2 fruit fly cellular contexts compared by ENCODE assay signal in genomic region chr3R:24953152-24953551, dm6.
A peak's percentile ranks its signal among the peaks of the same experiment; 100 is the strongest.
TF ChIP-seq lines count a peak whose summit lies in the region.

No protein-coding gene starts in this region.

TF ChIP-seq in whole organism, prepupa, 60 proteins besides CTCF, POLR2A, EP300 and RAD21 (continues in another document):
- TF ChIP-seq CG11762 (GFP tag; optimal IDR thresholded peaks at IDR 0.05; lab: Kevin White, UChicago; ENCODE audit: insufficient read depth) (no peak), dac (GFP tag; optimal IDR thresholded peaks at IDR 0.05; lab: Kevin White, UChicago) (no peak), CG8119 (GFP tag; IDR thresholded peaks at IDR 0.05; lab: Robert Waterston, UW) (no peak), Lpt (GFP tag; optimal IDR thresholded peaks at IDR 0.05; lab: Kevin White, UChicago) (no peak), topi (GFP tag; optimal IDR thresholded peaks at IDR 0.05; lab: Kevin White, UChicago) (no peak), acj6 (GFP tag; optimal IDR thresholded peaks at IDR 0.05; lab: Kevin White, UChicago) (no peak), CG31627 (GFP tag; optimal IDR thresholded peaks at IDR 0.05; lab: Kevin White, UChicago) (no peak), Hr39 (GFP tag; optimal IDR thresholded peaks at IDR 0.05; lab: Kevin White, UChicago) (no peak), CG8319 (GFP tag; optimal IDR thresholded peaks at IDR 0.05; lab: Kevin White, UChicago) (no peak), fd59A (GFP tag; optimal IDR thresholded peaks at IDR 0.05; lab: Kevin White, UChicago) (peak; percentile 56), Sox15 (GFP tag; optimal IDR thresholded peaks at IDR 0.05; lab: Kevin White, UChicago) (no peak), dsx (GFP tag; optimal IDR thresholded peaks at IDR 0.05; lab: Kevin White, UChicago; ENCODE audit: poor library complexity, severe bottlenecking) (peak; percentile 57), Blimp-1 (GFP tag; optimal IDR thresholded peaks at IDR 0.05; lab: Kevin White, UChicago) (no peak), spab (GFP tag; optimal IDR thresholded peaks at IDR 0.05; lab: Kevin White, UChicago) (peak; percentile 67), OdsH (GFP tag; optimal IDR thresholded peaks at IDR 0.05; lab: Kevin White, UChicago) (no peak), CG10631 (GFP tag; optimal IDR thresholded peaks at IDR 0.05; lab: Kevin White, UChicago) (peak; percentile 44), net (GFP tag; optimal IDR thresholded peaks at IDR 0.05; lab: Kevin White, UChicago) (no peak), svp (GFP tag; lab: Kevin White, UChicago) (no peak), CG6276 (GFP tag; optimal IDR thresholded peaks at IDR 0.05; lab: Kevin White, UChicago) (no peak), salr (GFP tag; optimal IDR thresholded peaks at IDR 0.05; lab: Kevin White, UChicago) (no peak), CG34406 (GFP tag; optimal IDR thresholded peaks at IDR 0.05; lab: Kevin White, UChicago) (no peak), lz (GFP tag; optimal IDR thresholded peaks at IDR 0.05; lab: Kevin White, UChicago) (no peak), CG6792 (GFP tag; optimal IDR thresholded peaks at IDR 0.05; lab: Kevin White, UChicago) (no peak), CG9139 (GFP tag; optimal IDR thresholded peaks at IDR 0.05; lab: Kevin White, UChicago) (no peak), esn (GFP tag; optimal IDR thresholded peaks at IDR 0.05; lab: Kevin White, UChicago) (no peak), eg (GFP tag; IDR thresholded peaks at IDR 0.05; lab: Robert Waterston, UW) (no peak), Hr4 (GFP tag; optimal IDR thresholded peaks at IDR 0.05; lab: Kevin White, UChicago) (no peak), cyc (GFP tag; optimal IDR thresholded peaks at IDR 0.05; lab: Kevin White, UChicago) (no peak), CG3032 (tag; optimal IDR thresholded peaks at IDR 0.05; lab: Kevin White, UChicago) (peak; percentile 73), CG15336 (GFP tag; IDR thresholded peaks at IDR 0.05; lab: Robert Waterston, UW) (no peak), Sox14 (GFP tag; optimal IDR thresholded peaks at IDR 0.05; lab: Kevin White, UChicago) (peak; percentile 9), fkh (GFP tag; optimal IDR thresholded peaks at IDR 0.05; lab: Kevin White, UChicago) (no peak), Sox102F (GFP tag; optimal IDR thresholded peaks at IDR 0.05; lab: Kevin White, UChicago) (no peak), Gug (GFP tag; IDR thresholded peaks at IDR 0.05; lab: Robert Waterston, UW) (no peak), CG4318 (GFP tag; optimal IDR thresholded peaks at IDR 0.05; lab: Kevin White, UChicago) (no peak), pdm3 (GFP tag; optimal IDR thresholded peaks at IDR 0.05; lab: Kevin White, UChicago) (no peak), CG7368 (GFP tag; optimal IDR thresholded peaks at IDR 0.05; lab: Kevin White, UChicago) (no peak), CG6163 (GFP tag; IDR thresholded peaks at IDR 0.05; lab: Robert Waterston, UW) (no peak), Smox (GFP tag; optimal IDR thresholded peaks at IDR 0.05; lab: Kevin White, UChicago) (no peak), CG6808 (GFP tag; optimal IDR thresholded peaks at IDR 0.05; lab: Kevin White, UChicago) (peak; percentile 67), Ets96B (tag; optimal IDR thresholded peaks at IDR 0.05; lab: Kevin White, UChicago) (peak; percentile 71), ss (GFP tag; optimal IDR thresholded peaks at IDR 0.05; lab: Kevin White, UChicago) (peak; percentile 24 to 51), CG1621 (tag; optimal IDR thresholded peaks at IDR 0.05; lab: Kevin White, UChicago) (peak; percentile 46), CG3919 (GFP tag; optimal IDR thresholded peaks at IDR 0.05; lab: Kevin White, UChicago) (peak; percentile 13), CG6854 (GFP tag; optimal IDR thresholded peaks at IDR 0.05; lab: Kevin White, UChicago) (no peak), Met (GFP tag; optimal IDR thresholded peaks at IDR 0.05; lab: Kevin White, UChicago) (no peak), vri (GFP tag; optimal IDR thresholded peaks at IDR 0.05; lab: Kevin White, UChicago) (no peak), achi (GFP tag; optimal IDR thresholded peaks at IDR 0.05; lab: Kevin White, UChicago) (peak; percentile 15)

TF ChIP-seq in whole organism, pupa, 21 proteins besides CTCF, POLR2A, EP300 and RAD21:
- TF ChIP-seq EcR (GFP tag; optimal IDR thresholded peaks at IDR 0.05; lab: Kevin White, UChicago) (no peak), Ets98B (GFP tag; IDR thresholded peaks at IDR 0.05; lab: Robert Waterston, UW) (no peak), CG15710 (tag; optimal IDR thresholded peaks at IDR 0.05; lab: Kevin White, UChicago) (peak; percentile 56), CG8159 (tag; optimal IDR thresholded peaks at IDR 0.05; lab: Kevin White, UChicago) (peak; percentile 66), CG8301 (tag; optimal IDR thresholded peaks at IDR 0.05; lab: Kevin White, UChicago) (no peak), D1 (tag; optimal IDR thresholded peaks at IDR 0.05; lab: Kevin White, UChicago) (no peak), CG14655 (GFP tag; optimal IDR thresholded peaks at IDR 0.05; lab: Kevin White, UChicago) (no peak), fd96Ca (GFP tag; IDR thresholded peaks at IDR 0.05; lab: Robert Waterston, UW) (no peak), Pif1B (GFP tag; optimal IDR thresholded peaks at IDR 0.05; lab: Kevin White, UChicago) (no peak), gl (tag; optimal IDR thresholded peaks at IDR 0.05; lab: Kevin White, UChicago) (peak; percentile 27), CG4496 (GFP tag; IDR thresholded peaks at IDR 0.05; lab: Robert Waterston, UW) (0 out of 3 replicates have a peak, but pooled peaks have one; percentile 10), Snoo (tag; optimal IDR thresholded peaks at IDR 0.05; lab: Kevin White, UChicago) (no peak), CG10348 (GFP tag; IDR thresholded peaks at IDR 0.05; lab: Robert Waterston, UW) (no peak), CG9948 (tag; optimal IDR thresholded peaks at IDR 0.05; lab: Kevin White, UChicago) (peak; percentile 68), CG17806 (tag; optimal IDR thresholded peaks at IDR 0.05; lab: Kevin White, UChicago) (peak; percentile 76), CG13204 (GFP tag; optimal IDR thresholded peaks at IDR 0.05; lab: Kevin White, UChicago) (no peak), CG32121 (GFP tag; IDR thresholded peaks at IDR 0.05; lab: Robert Waterston, UW) (no peak), rn (GFP tag; IDR thresholded peaks at IDR 0.05; lab: Robert Waterston, UW) (no peak), CG34367 (tag; optimal IDR thresholded peaks at IDR 0.05; lab: Kevin White, UChicago) (peak; percentile 66), Pif1A (GFP tag; optimal IDR thresholded peaks at IDR 0.05; lab: Kevin White, UChicago) (no peak), CG12605 (GFP tag; IDR thresholded peaks at IDR 0.05; lab: Robert Waterston, UW) (no peak; the same call in 1 of the 2 replicates)
TF ChIP-seq in whole organism, pupa: peak in this region for 7.
